Worm (Caenorhabditis elegans): ENCODE results near the gene dmsr-1.

ce11 chrV:11410902-11411561 is 27.5 kb upstream of the dmsr-1 start, which contains the start of the genes K03B8.8 and grl-3:
- no peak for TF ChIP-seq ceh-82 (tag; optimal IDR thresholded peaks at IDR 0.05)
- no peak for TF ChIP-seq nhr-11 (tag; optimal IDR thresholded peaks at IDR 0.05)
- TF ChIP-seq dpl-1 (GFP tag; optimal IDR thresholded peaks at IDR 0.05), result no peak

All from whole organism, L1 larva.